Worm (Caenorhabditis elegans): ENCODE results near the gene cld-9.

ce11 chrV:13777857-13778256 is 26.2 kb upstream of the cld-9 start, which contains the start of gene F53C11.9:
- TF ChIP-seq ceh-13 (GFP tag; optimal IDR thresholded peaks at IDR 0.05) = no peak
- no peak for TF ChIP-seq ama-1 (optimal IDR thresholded peaks at IDR 0.05)
- TF ChIP-seq tbx-37 (GFP tag; conservative IDR thresholded peaks at IDR 0.05) = no peak
- TF ChIP-seq sea-1 (GFP tag; conservative IDR thresholded peaks at IDR 0.05) = no peak
- TF ChIP-seq flt-1 (GFP tag; IDR thresholded peaks at IDR 0.05) = no peak
- no peak for TF ChIP-seq hmbx-1 (tag; optimal IDR thresholded peaks at IDR 0.05)
- TF ChIP-seq hmg-4 (GFP tag; optimal IDR thresholded peaks at IDR 0.05) = no peak
- no peak for TF ChIP-seq pes-1 (GFP tag; IDR thresholded peaks at IDR 0.05)
- no peak for TF ChIP-seq aly-1 (tag; optimal IDR thresholded peaks at IDR 0.05)
- no peak for TF ChIP-seq scrt-1 (GFP tag; IDR thresholded peaks at IDR 0.05)
- no peak for TF ChIP-seq F13C5.2 (tag; optimal IDR thresholded peaks at IDR 0.05)
- no peak for TF ChIP-seq B0310.2 (tag; optimal IDR thresholded peaks at IDR 0.05)
